Worm (Caenorhabditis elegans) whole organism, L1 larva: ENCODE data around the gene mlt-10.

Experiments
- lir-3 ChIP-seq: sonication (generic microtip); optimal IDR thresholded peaks from 2 replicates; lab custom pipeline; 2016; ENCODE audit warnings: mild to moderate bottlenecking, missing genetic modification characterization, moderate library complexity, missing compliant biosample characterization; ENCODE audit not compliant: poor library complexity
- nhr-77 ChIP-seq: fragments of 150-350 bp; optimal IDR thresholded peaks from 2 replicates; lab custom pipeline; 2014; ENCODE audit warnings: missing biosample characterization, missing genetic modification characterization
- sptf-1 ChIP-seq: fragments of 150-350 bp; optimal IDR thresholded peaks from 2 replicates; lab custom pipeline; 2014; ENCODE audit warnings: missing biosample characterization, missing genetic modification characterization
- xbp-1 ChIP-seq: sonication (generic microtip); optimal IDR thresholded peaks from 2 replicates; lab custom pipeline; 2016; ENCODE audit warnings: missing genetic modification characterization, missing compliant biosample characterization

DNA sequence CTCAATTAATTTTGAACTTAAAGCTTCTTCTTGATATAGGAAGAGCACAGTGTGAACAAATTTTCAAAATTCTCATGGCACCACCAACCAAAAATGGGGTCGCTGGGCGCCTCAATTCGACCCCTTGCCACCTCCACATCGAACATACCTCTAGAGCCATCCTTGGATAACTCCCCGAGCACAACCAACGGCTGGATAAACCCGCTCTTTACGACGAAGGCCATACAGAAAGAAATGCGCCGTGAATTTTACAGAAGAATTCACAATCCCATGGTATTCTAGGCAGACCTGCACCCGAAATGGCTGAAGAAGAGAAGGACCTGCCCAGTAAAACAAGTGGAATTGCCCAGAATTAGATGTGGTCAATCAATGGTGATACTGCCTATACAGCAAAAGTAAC lies 43.9 kb upstream of the mlt-10 start:
- TF ChIP-seq sptf-1 (tag; lab: Kevin White, UChicago) (no peak), nhr-77 (tag; lab: Kevin White, UChicago) (no peak), lir-3 (tag; lab: Kevin White, UChicago) (no peak), xbp-1 (tag; lab: Kevin White, UChicago) (no peak)
